Worm (Caenorhabditis elegans): Measurements from ENCODE around the gene Y54G2A.45.

DNA sequence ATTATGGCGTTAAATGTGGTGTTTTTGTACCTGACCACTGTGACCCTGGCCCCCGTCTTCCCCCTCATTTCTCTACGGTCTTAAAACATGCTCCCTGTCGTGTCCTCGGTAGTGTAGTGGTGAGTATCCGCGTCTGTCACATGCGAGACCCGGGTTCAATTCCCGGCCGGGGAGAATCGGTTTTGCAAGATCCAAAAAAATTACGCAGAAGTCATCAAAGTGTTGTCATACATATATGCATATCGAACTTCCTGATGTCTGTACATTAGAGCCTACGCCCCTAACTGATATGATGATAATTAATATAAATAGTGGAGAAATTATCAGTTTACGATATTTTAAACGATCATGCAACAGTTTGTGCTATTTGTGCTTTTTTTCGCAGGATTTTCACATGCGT is at the start of gene Y54G2A.45:
- no peak for TF ChIP-seq ama-1 (optimal IDR thresholded peaks at IDR 0.05)
- TF ChIP-seq unc-62 (GFP tag; optimal IDR thresholded peaks at IDR 0.05) = no peak
- TF ChIP-seq ZK546.5 (tag; optimal IDR thresholded peaks at IDR 0.05) = no peak
- no peak for TF ChIP-seq fos-1 (tag; optimal IDR thresholded peaks at IDR 0.05)
- TF ChIP-seq ztf-11 (tag; optimal IDR thresholded peaks at IDR 0.05) = no peak
- TF ChIP-seq pha-4 (tag; optimal IDR thresholded peaks at IDR 0.05) = peak; percentile 40
- TF ChIP-seq ceh-28 (tag; optimal IDR thresholded peaks at IDR 0.05) = no peak
- peak; percentile 81 for TF ChIP-seq pqm-1 (tag; optimal IDR thresholded peaks at IDR 0.05)
- no peak for TF ChIP-seq nhr-76 (tag; optimal IDR thresholded peaks at IDR 0.05)
- TF ChIP-seq nhr-28 (tag; optimal IDR thresholded peaks at IDR 0.05) = no peak
- TF ChIP-seq elt-1 (tag; optimal IDR thresholded peaks at IDR 0.05) = no peak

Data from whole organism, L3 larva.